Fruit fly (Drosophila melanogaster): Measurements from ENCODE around the gene CG15169.

DNA sequence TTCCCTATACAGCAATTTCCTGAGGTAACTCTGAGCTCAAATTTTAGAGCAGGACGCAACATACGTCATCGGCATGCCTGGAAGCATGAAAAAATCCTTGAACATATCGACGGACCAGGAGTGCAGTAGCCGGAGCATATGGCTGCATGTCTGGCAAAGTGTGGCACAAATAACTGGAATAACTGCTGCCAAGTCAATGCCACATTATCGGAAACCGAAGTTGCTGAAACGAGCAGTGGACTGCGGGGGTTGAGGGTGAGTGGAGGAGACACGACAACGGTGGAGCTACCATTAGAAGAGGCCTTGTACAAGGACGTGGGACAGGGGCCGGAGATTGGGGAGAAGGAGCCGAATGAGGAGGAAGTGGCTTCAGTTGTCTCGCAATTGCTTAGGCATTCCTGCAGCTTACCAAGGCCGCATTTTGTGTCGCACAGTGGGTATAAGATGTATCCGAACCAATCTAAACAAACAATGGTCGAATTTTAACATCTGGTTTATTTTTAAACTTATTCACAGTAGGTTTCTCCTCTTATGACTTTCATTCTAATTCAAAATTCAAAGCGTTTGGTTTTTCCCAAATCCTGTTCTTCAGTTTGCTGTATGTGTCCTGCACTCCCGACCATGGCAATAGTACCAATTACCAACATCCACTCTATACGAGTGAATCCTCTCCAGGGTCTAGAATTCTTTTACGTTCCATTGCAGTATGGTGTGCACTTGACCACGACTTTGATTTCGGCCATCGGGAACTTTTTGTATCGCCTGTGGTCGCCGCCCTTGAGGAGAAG lies 44.9 kb upstream of the CG15169 start, which contains the start of gene CG46304:
- no peak for TF ChIP-seq pad (GFP tag; optimal IDR thresholded peaks at IDR 0.05)
- no peak for TF ChIP-seq CG12768 (GFP tag; optimal IDR thresholded peaks at IDR 0.05)
- no peak for TF ChIP-seq CG7101 (tag; optimal IDR thresholded peaks at IDR 0.05)
- TF ChIP-seq ovo (GFP tag; optimal IDR thresholded peaks at IDR 0.05) = no peak
- TF ChIP-seq toe (GFP tag; optimal IDR thresholded peaks at IDR 0.05) = no peak
- TF ChIP-seq CG11617 (GFP tag; optimal IDR thresholded peaks at IDR 0.05) = no peak
- no peak for TF ChIP-seq CG14711 (tag; optimal IDR thresholded peaks at IDR 0.05)
- TF ChIP-seq Clk (GFP tag; optimal IDR thresholded peaks at IDR 0.05) = no peak
- no peak for TF ChIP-seq CG1620 (GFP tag; optimal IDR thresholded peaks at IDR 0.05)
- no peak for TF ChIP-seq CG33017 (tag; optimal IDR thresholded peaks at IDR 0.05)
- no peak for TF ChIP-seq bab1 (GFP tag; optimal IDR thresholded peaks at IDR 0.05)

Data from whole organism, adult.